Worm (Caenorhabditis elegans) whole organism, L1 larva: Measurements from ENCODE around the gene maoc-1.

Source experiments
- C16A3.4 ChIP-seq: fragments of 150-350 bp; optimal IDR thresholded peaks from 2 replicates; lab custom pipeline; 2014; ENCODE audit warnings: missing biosample characterization, missing genetic modification characterization
- alr-1 ChIP-seq: fragments of 200-800 bp; sonication (Bioruptor generic); optimal IDR thresholded peaks from 2 replicates; lab custom pipeline; 2018; ENCODE audit warnings: borderline replicate concordance, mild to moderate bottlenecking, missing genetic modification characterization, missing compliant biosample characterization
- ceh-90 ChIP-seq: sonication (generic microtip); optimal IDR thresholded peaks from 2 replicates; lab custom pipeline; 2016; ENCODE audit warnings: missing genetic modification characterization, missing compliant biosample characterization
- dpl-1 ChIP-seq, 3 experiments: fragments of 150-350 bp in 2 of 3; sonication (generic microtip) in 1 of 3; optimal IDR thresholded peaks; 2 replicates each; lab custom pipeline; 2014 to 2017; ENCODE audit warnings: missing biosample characterization in 3 of 3, missing genetic modification characterization in 3 of 3, missing genetic modification reagents in 3 of 3
- efl-3 ChIP-seq: fragments of 200-800 bp; sonication (Bioruptor generic); optimal IDR thresholded peaks from 2 replicates; lab custom pipeline; 2018; ENCODE audit warnings: mild to moderate bottlenecking, missing genetic modification characterization, missing compliant biosample characterization
- fkh-10 ChIP-seq: sonication (generic microtip); optimal IDR thresholded peaks from 2 replicates; lab custom pipeline; 2017; ENCODE audit warnings: missing biosample characterization, missing genetic modification reagents, missing genetic modification characterization
- nhr-28 ChIP-seq: fragments of 150-350 bp; optimal IDR thresholded peaks from 2 replicates; lab custom pipeline; 2014; ENCODE audit warnings: missing biosample characterization, missing genetic modification characterization
- unc-62 ChIP-seq: fragments of 150-350 bp; optimal IDR thresholded peaks from 2 replicates; lab custom pipeline; 2014; ENCODE audit warnings: missing biosample characterization, missing genetic modification reagents, missing genetic modification characterization

- TF ChIP-seq fkh-10 (GFP tag; lab: Kevin White, UChicago) (no peak), dpl-1 (GFP tag; optimal IDR thresholded peaks at IDR 0.05; lab: Kevin White, UChicago) (no peak), efl-3 (no peak), C16A3.4 (tag; lab: Kevin White, UChicago) (no peak), nhr-28 (tag; lab: Kevin White, UChicago) (no peak), ceh-90 (tag; lab: Kevin White, UChicago) (no peak), alr-1 (tag; lab: Kevin White, UChicago) (no peak), unc-62 (no peak)
These were observed 9.0 kb upstream of the maoc-1 start, which contains the start of gene C27H5.6 for ce11 chrII:7187110-7187509.
